Fruit fly (Drosophila melanogaster) whole organism, embryonic: Measurements from ENCODE around the gene Ndfip.
A peak's percentile ranks its signal among the peaks of the same experiment; 100 is the strongest.

Source experiments
- Atf-2 ChIP-seq: fragments of 200-800 bp; sonication (Bioruptor generic); optimal IDR thresholded peaks from 2 replicates; lab custom pipeline; 2016; ENCODE audit warnings: missing biosample characterization, missing genetic modification characterization
- B-H1 ChIP-seq: fragments of 200-800 bp; sonication (Bioruptor generic); IDR thresholded peaks from 3 replicates; pipeline ENCODE4 v1.3.6; 2022; ENCODE audit warnings: missing biosample characterization, missing genetic modification characterization
- BtbVII ChIP-seq: fragments of 200-800 bp; sonication (Bioruptor generic); optimal IDR thresholded peaks from 3 replicates; lab custom pipeline; 2017; ENCODE audit warnings: missing biosample characterization, mild to moderate bottlenecking, missing genetic modification characterization
- CG10366 ChIP-seq: fragments of 200-800 bp; sonication (Bioruptor generic); IDR thresholded peaks from 2 replicates; pipeline ENCODE4 v1.3.6; 2022; ENCODE audit warnings: missing biosample characterization, missing genetic modification characterization
- CG10462 ChIP-seq: fragments of 200-800 bp; sonication (Bioruptor generic); optimal IDR thresholded peaks from 2 replicates; lab custom pipeline; 2016; ENCODE audit warnings: missing biosample characterization, missing genetic modification characterization
- CG11560 ChIP-seq: fragments of 200-800 bp; sonication (Bioruptor generic); IDR thresholded peaks from 3 replicates; pipeline ENCODE4 v1.3.6; 2022; ENCODE audit warnings: missing biosample characterization, missing genetic modification characterization
- CG11723 ChIP-seq: fragments of 200-800 bp; sonication (Bioruptor generic); optimal IDR thresholded peaks from 2 replicates; lab custom pipeline; 2017; ENCODE audit warnings: missing biosample characterization, mild to moderate bottlenecking, missing genetic modification characterization
- CG12104 ChIP-seq: fragments of 200-800 bp; sonication (Bioruptor generic); optimal IDR thresholded peaks from 3 replicates; lab custom pipeline; 2016; ENCODE audit warnings: missing biosample characterization, missing genetic modification characterization
- CG14050 ChIP-seq: fragments of 200-800 bp; sonication (Bioruptor generic); IDR thresholded peaks from 3 replicates; pipeline ENCODE4 v1.3.6; 2022; ENCODE audit warnings: missing biosample characterization, missing genetic modification characterization
- CG15269 ChIP-seq: fragments of 200-800 bp; sonication (Bioruptor generic); optimal IDR thresholded peaks from 2 replicates; lab custom pipeline; 2018; ENCODE audit warnings: missing biosample characterization, mild to moderate bottlenecking, missing genetic modification characterization, moderate library complexity
- CG17568 ChIP-seq: fragments of 200-800 bp; sonication (Bioruptor generic); optimal IDR thresholded peaks from 2 replicates; lab custom pipeline; 2018; ENCODE audit warnings: missing biosample characterization, mild to moderate bottlenecking, missing genetic modification characterization, moderate library complexity
- CG17612 ChIP-seq: fragments of 200-800 bp; sonication (Bioruptor generic); IDR thresholded peaks from 2 replicates; pipeline ENCODE4 v1.3.6; 2022; ENCODE audit warnings: missing biosample characterization, missing genetic modification characterization
- CG31224 ChIP-seq: fragments of 200-800 bp; sonication (Bioruptor generic); IDR thresholded peaks from 2 replicates; pipeline ENCODE4 v1.3.6; 2022; ENCODE audit warnings: missing biosample characterization, missing genetic modification characterization
- CG4820 ChIP-seq: fragments of 200-800 bp; sonication (Bioruptor generic); optimal IDR thresholded peaks from 3 replicates; lab custom pipeline; 2016; ENCODE audit warnings: missing biosample characterization, missing genetic modification characterization
- CG5245 ChIP-seq: fragments of 200-800 bp; sonication (Bioruptor generic); optimal IDR thresholded peaks from 3 replicates; lab custom pipeline; 2016; ENCODE audit warnings: missing biosample characterization, missing genetic modification characterization
- D19A ChIP-seq: fragments of 200-800 bp; optimal IDR thresholded peaks from 3 replicates; lab custom pipeline; 2019; ENCODE audit warnings: missing biosample characterization, mild to moderate bottlenecking, missing genetic modification characterization, moderate library complexity
- Dip2 ChIP-seq: fragments of 200-800 bp; sonication (Bioruptor generic); IDR thresholded peaks from 2 replicates; pipeline ENCODE4 v1.3.6; 2022; ENCODE audit warnings: missing biosample characterization, missing genetic modification characterization
- Dp ChIP-seq: fragments of 200-800 bp; sonication (Bioruptor generic); optimal IDR thresholded peaks from 2 replicates; lab custom pipeline; 2018; ENCODE audit warnings: missing biosample characterization, mild to moderate bottlenecking, missing genetic modification characterization, moderate library complexity
- E2f2 ChIP-seq: fragments of 200-800 bp; sonication (Bioruptor generic); IDR thresholded peaks from 2 replicates; pipeline ENCODE4 v1.3.6; 2022; ENCODE audit warnings: missing biosample characterization, missing genetic modification characterization
- Ets65A ChIP-seq: fragments of 200-800 bp; sonication (Bioruptor generic); peaks from one replicate; lab custom pipeline; 2016; ENCODE audit warnings: missing biosample characterization, missing genetic modification characterization
- Ets97D ChIP-seq: fragments of 200-800 bp; sonication (Bioruptor generic); optimal IDR thresholded peaks from 3 replicates; lab custom pipeline; 2016; ENCODE audit warnings: missing biosample characterization, missing genetic modification characterization
- Gug ChIP-seq: fragments of 200-800 bp; sonication (Bioruptor generic); IDR thresholded peaks from 4 replicates; pipeline ENCODE4 v1.3.6; 2022; ENCODE audit warnings: missing biosample characterization, missing genetic modification characterization
- Hr51 ChIP-seq, 2 experiments: fragments of 200-800 bp; sonication (Bioruptor generic); optimal IDR thresholded peaks; 2 replicates in 1 of 2; 3 replicates in 1 of 2; lab custom pipeline; 2016 to 2018; ENCODE audit warnings: missing biosample characterization in 2 of 2, missing genetic modification characterization in 2 of 2, mild to moderate bottlenecking in 1 of 2, moderate library complexity in 1 of 2
- Hsf ChIP-seq: fragments of 200-800 bp; sonication (Bioruptor generic); optimal IDR thresholded peaks from 3 replicates; lab custom pipeline; 2016; ENCODE audit warnings: missing biosample characterization, missing genetic modification characterization
- Lpt ChIP-seq: fragments of >200 bp; optimal IDR thresholded peaks from 2 replicates; lab custom pipeline; 2018; ENCODE audit warnings: missing biosample characterization, missing genetic modification characterization
- Mes4 ChIP-seq: fragments of 200-800 bp; sonication (Bioruptor generic); optimal IDR thresholded peaks from 2 replicates; lab custom pipeline; 2016; ENCODE audit warnings: missing biosample characterization, missing genetic modification characterization
- Nf-YC ChIP-seq: fragments of 200-800 bp; optimal IDR thresholded peaks from 3 replicates; lab custom pipeline; 2019; ENCODE audit warnings: missing biosample characterization, mild to moderate bottlenecking, missing genetic modification characterization, moderate library complexity
- Oli ChIP-seq: fragments of 200-800 bp; sonication (Bioruptor generic); optimal IDR thresholded peaks from 2 replicates; lab custom pipeline; 2018; ENCODE audit warnings: missing biosample characterization, mild to moderate bottlenecking, missing genetic modification characterization, moderate library complexity
- PHDP ChIP-seq: fragments of 200-800 bp; sonication (Bioruptor generic); optimal IDR thresholded peaks from 3 replicates; lab custom pipeline; 2018; ENCODE audit warnings: missing biosample characterization, mild to moderate bottlenecking, missing genetic modification characterization, moderate library complexity
- Scr ChIP-seq: fragments of 200-800 bp; sonication (Bioruptor generic); IDR thresholded peaks from 2 replicates; pipeline ENCODE4 v1.3.6; 2022; ENCODE audit warnings: missing biosample characterization, missing genetic modification characterization; ENCODE audit not compliant: partially characterized antibody
- TFAM ChIP-seq: fragments of 200-800 bp; sonication (Bioruptor generic); optimal IDR thresholded peaks from 2 replicates; lab custom pipeline; 2017; ENCODE audit warnings: missing biosample characterization, missing genetic modification characterization, inconsistent platforms
- da ChIP-seq: fragments of 200-800 bp; sonication (Bioruptor generic); optimal IDR thresholded peaks from 2 replicates; lab custom pipeline; 2016; ENCODE audit warnings: missing biosample characterization, missing genetic modification characterization
- grn ChIP-seq: fragments of 200-800 bp; sonication (Bioruptor generic); optimal IDR thresholded peaks from 3 replicates; lab custom pipeline; 2017; ENCODE audit warnings: missing biosample characterization, missing genetic modification characterization
- gsb ChIP-seq: fragments of 200-800 bp; sonication (Bioruptor generic); IDR thresholded peaks from 2 replicates; pipeline ENCODE4 v1.3.6; 2022; ENCODE audit warnings: missing biosample characterization, missing genetic modification characterization
- her ChIP-seq: fragments of 200-800 bp; sonication (Bioruptor generic); optimal IDR thresholded peaks from 2 replicates; lab custom pipeline; 2016; ENCODE audit warnings: missing biosample characterization, missing genetic modification characterization
- ind ChIP-seq: fragments of 200-800 bp; sonication (Bioruptor generic); optimal IDR thresholded peaks from 3 replicates; lab custom pipeline; 2016; ENCODE audit warnings: missing biosample characterization, missing genetic modification characterization
- lab ChIP-seq: fragments of 200-800 bp; sonication (Bioruptor generic); optimal IDR thresholded peaks from 3 replicates; lab custom pipeline; 2017; ENCODE audit warnings: missing biosample characterization, missing genetic modification characterization, mild to moderate bottlenecking, moderate library complexity, missing genetic modification reagents
- mld ChIP-seq: fragments of 200-800 bp; sonication (Bioruptor generic); IDR thresholded peaks from 3 replicates; pipeline ENCODE4 v1.3.6; 2022; ENCODE audit warnings: missing biosample characterization, missing genetic modification characterization; ENCODE audit not compliant: partially characterized antibody
- oc ChIP-seq: fragments of 200-800 bp; sonication (Bioruptor generic); optimal IDR thresholded peaks from 2 replicates; lab custom pipeline; 2018; ENCODE audit warnings: missing biosample characterization, mild to moderate bottlenecking, missing genetic modification characterization, moderate library complexity
- phol ChIP-seq: fragments of 200-800 bp; sonication (Bioruptor generic); optimal IDR thresholded peaks from 3 replicates; lab custom pipeline; 2018; ENCODE audit warnings: missing biosample characterization, mild to moderate bottlenecking, missing genetic modification characterization, moderate library complexity
- pros ChIP-seq: fragments of 200-800 bp; sonication (Bioruptor generic); optimal IDR thresholded peaks from 3 replicates; lab custom pipeline; 2019; ENCODE audit warnings: missing biosample characterization, mild to moderate bottlenecking, missing genetic modification characterization, moderate library complexity
- psq ChIP-seq: fragments of 200-800 bp; sonication (Bioruptor generic); optimal IDR thresholded peaks from 2 replicates; lab custom pipeline; 2017; ENCODE audit warnings: missing biosample characterization, missing genetic modification characterization
- pzg ChIP-seq: fragments of 200-800 bp; sonication (Bioruptor generic); optimal IDR thresholded peaks from 3 replicates; lab custom pipeline; 2018; ENCODE audit warnings: missing biosample characterization, mild to moderate bottlenecking, missing genetic modification characterization, moderate library complexity
- schlank ChIP-seq: fragments of 200-800 bp; sonication (Bioruptor generic); optimal IDR thresholded peaks from 2 replicates; lab custom pipeline; 2018; ENCODE audit warnings: missing biosample characterization, mild to moderate bottlenecking, missing genetic modification characterization
- scrt ChIP-seq: fragments of 200-800 bp; sonication (Bioruptor generic); optimal IDR thresholded peaks from 2 replicates; lab custom pipeline; 2018; ENCODE audit warnings: missing biosample characterization, mild to moderate bottlenecking, missing genetic modification characterization, moderate library complexity
- sug ChIP-seq: fragments of 200-800 bp; optimal IDR thresholded peaks from 2 replicates; lab custom pipeline; 2019; ENCODE audit warnings: missing biosample characterization, mild to moderate bottlenecking, missing genetic modification characterization, moderate library complexity
- tap ChIP-seq: fragments of 200-800 bp; optimal IDR thresholded peaks from 3 replicates; lab custom pipeline; 2019; ENCODE audit warnings: missing biosample characterization, mild to moderate bottlenecking, missing genetic modification characterization, moderate library complexity
- trh ChIP-seq: fragments of 200-800 bp; sonication (Bioruptor generic); optimal IDR thresholded peaks from 2 replicates; lab custom pipeline; 2016; ENCODE audit warnings: missing biosample characterization, missing genetic modification characterization
- ttk ChIP-seq: fragments of 200-800 bp; sonication (Bioruptor generic); IDR thresholded peaks from 2 replicates; pipeline ENCODE4 v2.1.2; 2022; ENCODE audit warnings: missing biosample characterization, missing genetic modification characterization
- usp ChIP-seq: fragments of >200 bp; optimal IDR thresholded peaks from 2 replicates; lab custom pipeline; 2017; ENCODE audit warnings: missing biosample characterization, missing genetic modification characterization
- wor ChIP-seq: fragments of 200-800 bp; sonication (Bioruptor generic); IDR thresholded peaks from 2 replicates; pipeline ENCODE4 v1.3.6; 2022; ENCODE audit warnings: missing biosample characterization, missing genetic modification characterization
- zfh1 ChIP-seq: fragments of 200-800 bp; sonication (Bioruptor generic); IDR thresholded peaks from 3 replicates; pipeline ENCODE4 v1.3.6; 2022; ENCODE audit warnings: missing biosample characterization, missing genetic modification characterization

Gene Ndfip

dm6 chr3L:17621451-17621946, 32.6 kb downstream of the Ndfip start, which contains the start of the genes Vps60 and anchor (continued):
- TF ChIP-seq Hsf (GFP tag; lab: Kevin White, UChicago) (peak; percentile 67), CG10462 (GFP tag; lab: Kevin White, UChicago) (peak; percentile 4), E2f2 (peak; percentile 65), Nf-YC (tag; lab: Kevin White, UChicago) (peak; percentile 52), trh (GFP tag; lab: Kevin White, UChicago) (no peak), D19A (peak; percentile 20), Scr (GFP tag; lab: Robert Waterston, UW) (peak; percentile 41), da (GFP tag; lab: Kevin White, UChicago) (no peak), Ets65A (GFP tag; lab: Kevin White, UChicago) (peak; percentile 96), Gug (GFP tag; lab: Robert Waterston, UW) (no peak), mld (GFP tag; lab: Robert Waterston, UW) (no peak), Ets97D (GFP tag; lab: Kevin White, UChicago) (peak; percentile 86), CG5245 (GFP tag; lab: Kevin White, UChicago) (peak; percentile 26), CG17568 (GFP tag; lab: Kevin White, UChicago) (no peak), psq (no peak), Dip2 (GFP tag; lab: Robert Waterston, UW) (no peak), pros (GFP tag; lab: Kevin White, UChicago) (no peak), CG4820 (GFP tag; lab: Kevin White, UChicago) (peak; percentile 58), Atf-2 (GFP tag; lab: Kevin White, UChicago) (no peak), PHDP (tag; lab: Kevin White, UChicago) (peak; percentile 45), CG11560 (no peak), pzg (GFP tag; lab: Kevin White, UChicago) (peak; percentile 91), Lpt (no peak), CG14050 (no peak), CG10366 (no peak), lab (GFP tag; lab: Kevin White, UChicago) (peak; percentile 44), oc (tag; lab: Kevin White, UChicago) (no peak), BtbVII (GFP tag; lab: Kevin White, UChicago) (peak; percentile 12), phol (tag; lab: Kevin White, UChicago) (peak; percentile 68), Hr51 (GFP tag; optimal IDR thresholded peaks at IDR 0.05; lab: Kevin White, UChicago) (peak; percentile 37 to 69), Dp (GFP tag; lab: Kevin White, UChicago) (peak; percentile 55), gsb (GFP tag; lab: Robert Waterston, UW) (no peak), Mes4 (peak; percentile 63), schlank (tag; lab: Kevin White, UChicago) (no peak), scrt (GFP tag; lab: Kevin White, UChicago) (peak; percentile 8), CG15269 (tag; lab: Kevin White, UChicago) (peak; percentile 41), her (GFP tag; lab: Kevin White, UChicago) (peak; percentile 39), CG17612 (GFP tag; lab: Robert Waterston, UW) (no peak), CG12104 (GFP tag; lab: Kevin White, UChicago) (no peak), usp (GFP tag; lab: Kevin White, UChicago) (no peak), wor (GFP tag; lab: Robert Waterston, UW) (no peak), tap (no peak), Oli (tag; lab: Kevin White, UChicago) (peak; percentile 3), CG11723 (GFP tag; lab: Kevin White, UChicago) (no peak), CG31224 (GFP tag; lab: Robert Waterston, UW) (no peak), zfh1 (GFP tag; lab: Robert Waterston, UW) (0 out of 3 replicates have a peak, but pooled peaks have one; percentile 39), ttk (GFP tag; lab: Robert Waterston, UW) (no peak), B-H1 (GFP tag; lab: Robert Waterston, UW) (no peak), TFAM (GFP tag; lab: Kevin White, UChicago) (no peak), sug (tag; lab: Kevin White, UChicago) (peak; percentile 54), ind (peak; percentile 71), grn (GFP tag; lab: Kevin White, UChicago) (peak; percentile 7)
